Fruit fly (Drosophila melanogaster): Measurements from ENCODE around the gene CG8379.

DNA sequence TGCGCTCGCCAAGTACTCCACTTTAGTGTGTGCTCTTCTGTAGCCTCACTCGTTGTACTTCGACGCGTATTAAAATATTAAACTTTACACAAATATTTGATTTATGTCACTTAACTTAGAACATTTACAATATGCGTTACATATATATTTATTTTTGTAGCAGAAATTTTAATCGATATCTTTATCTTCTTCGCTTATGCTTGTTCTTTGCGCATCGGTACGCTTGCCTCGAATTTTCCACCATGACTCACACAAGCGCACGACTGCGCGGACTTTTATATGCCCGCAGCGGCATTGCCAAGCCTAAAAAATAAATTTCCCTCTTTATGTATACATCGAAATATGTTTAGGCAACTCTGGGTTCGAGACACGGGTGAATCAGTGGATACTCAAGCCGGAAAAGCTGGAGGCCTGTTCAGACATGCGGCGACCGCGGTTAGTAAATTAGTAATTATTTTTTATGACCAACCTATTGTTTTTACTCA lies 3.7 kb upstream of the CG8379 start, which contains the start of gene aqz:
- TF ChIP-seq OdsH (GFP tag; optimal IDR thresholded peaks at IDR 0.05), result no peak
- TF ChIP-seq HLH106 (tag; optimal IDR thresholded peaks at IDR 0.05), result peak; percentile 55
- peak; percentile 33 for TF ChIP-seq ey (GFP tag; optimal IDR thresholded peaks at IDR 0.05)
